Fruit fly (Drosophila melanogaster) whole organism, pupa: ENCODE measurements around the gene CG2104.

Experiments
- CG12605 ChIP-seq: fragments of 200-800 bp; sonication (Bioruptor generic); IDR thresholded peaks from 2 replicates; pipeline ENCODE4 v1.3.6; 2022; ENCODE audit warnings: missing biosample characterization, missing genetic modification characterization
- CG15710 ChIP-seq: fragments of 200-800 bp; sonication (Bioruptor generic); optimal IDR thresholded peaks from 2 replicates; lab custom pipeline; 2018; ENCODE audit warnings: missing biosample characterization, mild to moderate bottlenecking, missing genetic modification characterization, moderate library complexity
- CG32121 ChIP-seq: fragments of 200-800 bp; sonication (Bioruptor generic); IDR thresholded peaks from 2 replicates; pipeline ENCODE4 v1.3.6; 2022; ENCODE audit warnings: missing biosample characterization, missing genetic modification characterization
- D1 ChIP-seq: fragments of 200-800 bp; sonication (Bioruptor generic); optimal IDR thresholded peaks from 2 replicates; lab custom pipeline; 2018; ENCODE audit warnings: missing biosample characterization, mild to moderate bottlenecking, missing genetic modification characterization, moderate library complexity
- Ets98B ChIP-seq: fragments of 200-800 bp; sonication (Bioruptor generic); IDR thresholded peaks from 2 replicates; pipeline ENCODE4 v1.3.6; 2022; ENCODE audit warnings: missing biosample characterization, missing genetic modification characterization
- rn ChIP-seq: fragments of 200-800 bp; sonication (Bioruptor generic); IDR thresholded peaks from 2 replicates; pipeline ENCODE4 v1.3.6; 2022; ENCODE audit warnings: missing biosample characterization, missing genetic modification characterization

DNA sequence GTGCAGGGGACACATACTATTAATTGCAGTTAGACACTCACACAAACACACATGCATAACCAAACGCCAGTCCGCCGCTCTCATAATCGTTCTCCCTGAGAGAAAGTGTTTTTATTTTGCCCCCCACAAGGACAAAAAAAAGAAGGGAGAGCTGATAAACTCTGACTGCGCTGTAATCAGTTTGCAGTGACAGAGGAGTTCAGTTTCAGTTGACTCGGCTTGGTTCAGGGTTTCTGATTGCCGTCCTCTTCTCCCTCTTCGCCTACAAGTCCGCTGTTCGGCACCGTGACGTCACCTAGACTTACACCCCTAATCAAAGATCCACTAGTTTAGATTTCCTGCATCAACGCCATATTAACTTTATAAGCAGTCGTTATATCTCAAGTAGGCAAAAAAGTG is 21.8 kb downstream of the CG2104 start:
- TF ChIP-seq rn (GFP tag; lab: Robert Waterston, UW): no peak
- TF ChIP-seq Ets98B (GFP tag; lab: Robert Waterston, UW): no peak
- TF ChIP-seq D1 (tag; lab: Kevin White, UChicago): no peak
- TF ChIP-seq CG32121: no peak
- no peak for TF ChIP-seq CG15710 (tag; lab: Kevin White, UChicago)
- peak; percentile 59 for TF ChIP-seq CG12605 (GFP tag; lab: Robert Waterston, UW)
